Worm (Caenorhabditis elegans) whole organism, young adult: ENCODE data around the gene W01F3.2.

Experiments
- F39B2.1 ChIP-seq: fragments of 200-800 bp; sonication (Bioruptor generic); IDR thresholded peaks from 2 replicates; pipeline ENCODE4 v1.3.6; 2022; ENCODE audit warnings: missing genetic modification reagents, missing genetic modification characterization, missing compliant biosample characterization
- F49E8.2 ChIP-seq: sonication (generic microtip); optimal IDR thresholded peaks from 3 replicates; lab custom pipeline; 2017; ENCODE audit warnings: missing genetic modification characterization, mild to moderate bottlenecking, missing compliant biosample characterization, antibody characterized with exemption, moderate library complexity; ENCODE audit not compliant: insufficient read depth
- Y95B8A.8 ChIP-seq: fragments of 200-800 bp; sonication (Bioruptor generic); IDR thresholded peaks from 2 replicates; pipeline ENCODE4 v1.3.6; 2022; ENCODE audit warnings: missing genetic modification reagents, missing genetic modification characterization, missing compliant biosample characterization
- ceh-40 ChIP-seq: fragments of 200-800 bp; sonication (Bioruptor generic); IDR thresholded peaks from 2 replicates; pipeline ENCODE4 v1.3.6; 2022; ENCODE audit warnings: missing genetic modification characterization, missing compliant biosample characterization
- efl-1 ChIP-seq: fragments of 150-350 bp; optimal IDR thresholded peaks from 2 replicates; lab custom pipeline; 2014; ENCODE audit warnings: missing biosample characterization, missing genetic modification reagents, missing genetic modification characterization
- fkh-3 ChIP-seq: sonication (generic microtip); optimal IDR thresholded peaks from 2 replicates; lab custom pipeline; 2016; ENCODE audit warnings: mild to moderate bottlenecking, missing genetic modification characterization, missing compliant biosample characterization
- snpc-4 ChIP-seq, 5 experiments: fragments of 150-350 bp in 1 of 5; sonication (generic microtip) in 4 of 5; optimal IDR thresholded peaks; 2 replicates each; lab custom pipeline; 2014 to 2018; ENCODE audit warnings: missing genetic modification characterization in 5 of 5, missing biosample characterization in 3 of 5, antibody characterized with exemption in 2 of 5, mild to moderate bottlenecking in 2 of 5, missing compliant biosample characterization in 2 of 5, missing genotype in 2 of 5, moderate library complexity in 2 of 5, missing genetic modification reagents in 1 of 5

- TF ChIP-seq F39B2.1 (GFP tag; lab: Robert Waterston, UW) (no peak), ceh-40 (GFP tag; lab: Robert Waterston, UW) (no peak), fkh-3 (no peak), Y95B8A.8 (GFP tag; lab: Robert Waterston, UW) (no peak), efl-1 (no peak), snpc-4 (GFP tag; optimal IDR thresholded peaks at IDR 0.05; lab: Kevin White, UChicago) (no peak), snpc-4 (tag; optimal IDR thresholded peaks at IDR 0.05; lab: Kevin White, UChicago) (no peak), F49E8.2 (no peak)
These were observed 25.8 kb upstream of the W01F3.2 start, which contains the start of gene F46B3.16 for ce11 chrV:20634330-20634729.
